Worm (Caenorhabditis elegans) whole organism, midembryonic: ENCODE results near the gene F39F10.3.

Experiments used
- T22C8.4 ChIP-seq: fragments of 200-800 bp; sonication (Bioruptor generic); IDR thresholded peaks from 2 replicates; pipeline ENCODE4 v1.3.6; 2022; ENCODE audit warnings: missing genetic modification characterization, missing compliant biosample characterization
- cog-1 ChIP-seq: sonication (generic microtip); optimal IDR thresholded peaks from 2 replicates; lab custom pipeline; 2016; ENCODE audit warnings: missing genetic modification characterization, missing compliant biosample characterization
- flt-1 ChIP-seq: fragments of 200-800 bp; sonication (Bioruptor generic); IDR thresholded peaks from 2 replicates; pipeline ENCODE4 v1.3.6; 2022; ENCODE audit warnings: missing genetic modification characterization, missing compliant biosample characterization
- klf-2 ChIP-seq: fragments of 200-800 bp; sonication (Bioruptor generic); conservative IDR thresholded peaks from 2 replicates; pipeline ENCODE4 v1.3.6; 2022; ENCODE audit warnings: missing genetic modification reagents, missing genetic modification characterization, missing compliant biosample characterization
- med-1 ChIP-seq: sonication (generic microtip); optimal IDR thresholded peaks from 2 replicates; lab custom pipeline; 2017; ENCODE audit warnings: missing genetic modification characterization, mild to moderate bottlenecking, missing compliant biosample characterization, antibody characterized with exemption, missing genetic modification reagents; ENCODE audit not compliant: insufficient read depth
- ref-1 ChIP-seq: fragments of 200-800 bp; sonication (Bioruptor generic); conservative IDR thresholded peaks from 2 replicates; pipeline ENCODE4 v1.3.6; 2022; ENCODE audit warnings: missing genetic modification reagents, missing genetic modification characterization, missing compliant biosample characterization
- tab-1 ChIP-seq: fragments of 200-800 bp; sonication (Bioruptor generic); IDR thresholded peaks from 2 replicates; pipeline ENCODE4 v1.3.6; 2022; ENCODE audit warnings: missing genetic modification characterization, missing compliant biosample characterization
- ztf-23 ChIP-seq: fragments of 200-800 bp; sonication (Bioruptor generic); IDR thresholded peaks from 2 replicates; pipeline ENCODE4 v1.3.6; 2022; ENCODE audit warnings: missing genetic modification reagents, missing genetic modification characterization, missing compliant biosample characterization
- ztf-29 ChIP-seq: fragments of 200-800 bp; sonication (Bioruptor generic); IDR thresholded peaks from 2 replicates; pipeline ENCODE4 v1.3.6; 2022; ENCODE audit warnings: missing genetic modification reagents, missing genetic modification characterization, missing compliant biosample characterization

F39F10.3 gene

ce11 chrX:16919468-16919867 lies 27.7 kb downstream of the F39F10.3 start:
- no peak for TF ChIP-seq ztf-29 (GFP tag; lab: Robert Waterston, UW)
- TF ChIP-seq ref-1 (GFP tag; lab: Robert Waterston, UW): no peak
- TF ChIP-seq klf-2: no peak
- no peak for TF ChIP-seq ztf-23 (GFP tag; lab: Robert Waterston, UW)
- no peak for TF ChIP-seq flt-1
- TF ChIP-seq T22C8.4 (GFP tag; lab: Robert Waterston, UW): no peak
- no peak for TF ChIP-seq cog-1 (tag; lab: Kevin White, UChicago)
- no peak for TF ChIP-seq med-1 (GFP tag; lab: Kevin White, UChicago)
- no peak for TF ChIP-seq tab-1 (GFP tag; lab: Robert Waterston, UW)

DNA sequence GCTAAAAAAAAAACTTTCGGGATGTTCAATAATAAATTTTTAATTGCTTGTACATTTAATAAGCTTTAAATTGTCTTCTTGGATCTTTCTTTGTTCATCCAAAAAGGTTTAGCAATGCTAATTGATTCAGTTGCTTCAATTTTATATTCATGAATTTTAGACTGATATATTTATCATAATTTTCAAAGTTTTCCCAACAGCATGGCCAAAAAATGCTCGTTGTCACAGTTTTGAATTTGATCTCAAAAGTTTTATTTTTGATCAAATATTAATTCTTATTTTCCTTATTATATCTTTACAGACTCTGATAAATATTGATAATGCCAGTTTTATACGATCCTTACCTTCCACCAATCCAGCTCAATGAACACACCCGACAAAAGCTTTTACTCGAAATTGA lies 29.8 kb downstream of the F39F10.3 start, which contains the start of gene fbxb-114:
Gene fbxb-114 (plus strand): TSS at position 301 of the 400 bp plus-strand sequence.
- TF ChIP-seq klf-2: no peak
- TF ChIP-seq tab-1 (GFP tag; lab: Robert Waterston, UW): no peak
- TF ChIP-seq ztf-23 (GFP tag; lab: Robert Waterston, UW): no peak
- no peak for TF ChIP-seq med-1 (GFP tag; lab: Kevin White, UChicago)
- no peak for TF ChIP-seq ztf-29 (GFP tag; lab: Robert Waterston, UW)
- TF ChIP-seq T22C8.4 (GFP tag; lab: Robert Waterston, UW): no peak
- no peak for TF ChIP-seq flt-1
- no peak for TF ChIP-seq ref-1 (GFP tag; lab: Robert Waterston, UW)
- TF ChIP-seq cog-1 (tag; lab: Kevin White, UChicago): no peak

ce11 chrX:16923636-16924035 lies 31.9 kb downstream of the F39F10.3 start, which contains the start of gene C30E1.4:
TSS of gene C30E1.4 (plus strand) at chrX:16923936.
- no peak for TF ChIP-seq ref-1 (GFP tag; lab: Robert Waterston, UW)
- TF ChIP-seq T22C8.4 (GFP tag; lab: Robert Waterston, UW): no peak
- TF ChIP-seq ztf-29 (GFP tag; lab: Robert Waterston, UW): no peak
- TF ChIP-seq flt-1: no peak
- no peak for TF ChIP-seq cog-1 (tag; lab: Kevin White, UChicago)
- TF ChIP-seq ztf-23 (GFP tag; lab: Robert Waterston, UW): no peak
- no peak for TF ChIP-seq tab-1 (GFP tag; lab: Robert Waterston, UW)
- no peak for TF ChIP-seq klf-2

- TF ChIP-seq med-1 (GFP tag; lab: Kevin White, UChicago): no peak
- no peak for TF ChIP-seq tab-1 (GFP tag; lab: Robert Waterston, UW)
- no peak for TF ChIP-seq T22C8.4 (GFP tag; lab: Robert Waterston, UW)
- no peak for TF ChIP-seq klf-2
- TF ChIP-seq ztf-29 (GFP tag; lab: Robert Waterston, UW): no peak
- TF ChIP-seq ztf-23 (GFP tag; lab: Robert Waterston, UW): no peak
- TF ChIP-seq flt-1: no peak
- no peak for TF ChIP-seq ref-1 (GFP tag; lab: Robert Waterston, UW)
- TF ChIP-seq cog-1 (tag; lab: Kevin White, UChicago): no peak
These were observed 33.6 kb downstream of the F39F10.3 start for ce11 chrX:16925343-16925742.

ce11 chrX:16928087-16928486 lies 36.3 kb downstream of the F39F10.3 start:
- TF ChIP-seq klf-2 (peak; percentile 74), med-1 (GFP tag; lab: Kevin White, UChicago) (peak; percentile 68), tab-1 (GFP tag; lab: Robert Waterston, UW) (peak; percentile 89), flt-1 (peak; percentile 95), cog-1 (tag; lab: Kevin White, UChicago) (peak; percentile 51), ref-1 (GFP tag; lab: Robert Waterston, UW) (peak; percentile 81), ztf-23 (GFP tag; lab: Robert Waterston, UW) (peak; percentile 78), ztf-29 (GFP tag; lab: Robert Waterston, UW) (peak; percentile 66; the same call in 1 of the 2 replicates), T22C8.4 (GFP tag; lab: Robert Waterston, UW) (peak; percentile 76)

- TF ChIP-seq T22C8.4 (GFP tag; lab: Robert Waterston, UW) (0 out of 2 replicates have a peak, but pooled peaks have one; percentile 31), ztf-23 (GFP tag; lab: Robert Waterston, UW) (peak; percentile 66), tab-1 (GFP tag; lab: Robert Waterston, UW) (peak; percentile 76), ztf-29 (GFP tag; lab: Robert Waterston, UW) (peak; percentile 67), med-1 (GFP tag; lab: Kevin White, UChicago) (no peak), klf-2 (no peak), cog-1 (tag; lab: Kevin White, UChicago) (peak; percentile 98), flt-1 (peak; percentile 53), ref-1 (GFP tag; lab: Robert Waterston, UW) (0 out of 2 replicates have a peak, but pooled peaks have one; percentile 3)
These were observed 38.0 kb downstream of the F39F10.3 start for ce11 chrX:16929560-16930332.

DNA sequence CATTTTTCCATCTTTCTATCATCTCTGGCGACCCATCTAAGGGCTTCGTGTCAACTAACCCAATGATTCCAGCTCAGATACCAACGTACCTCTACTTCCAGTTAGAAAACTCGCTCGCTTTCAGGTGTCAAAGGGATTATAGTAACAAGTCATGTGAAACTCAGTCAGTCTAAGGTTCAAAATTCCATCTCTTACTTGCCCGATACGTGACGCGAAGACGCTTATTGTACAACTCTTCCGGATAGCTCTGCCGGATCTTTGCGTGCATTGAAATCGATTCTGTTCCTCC lies 38.5 kb downstream of the F39F10.3 start:
- no peak for TF ChIP-seq tab-1 (GFP tag; lab: Robert Waterston, UW)
- no peak for TF ChIP-seq cog-1 (tag; lab: Kevin White, UChicago)
- 0 out of 2 replicates have a peak, but pooled peaks have one; percentile 1 for TF ChIP-seq T22C8.4 (GFP tag; lab: Robert Waterston, UW)
- TF ChIP-seq ztf-23 (GFP tag; lab: Robert Waterston, UW): no peak

ce11 chrX:16930663-16931097 lies 38.9 kb downstream of the F39F10.3 start:
- TF ChIP-seq ztf-29 (GFP tag; lab: Robert Waterston, UW): no peak
- TF ChIP-seq T22C8.4 (GFP tag; lab: Robert Waterston, UW): 0 out of 2 replicates have a peak, but pooled peaks have one; percentile 10
- TF ChIP-seq tab-1 (GFP tag; lab: Robert Waterston, UW): no peak
- peak; percentile 54; the same call in 1 of the 2 replicates for TF ChIP-seq flt-1
- no peak for TF ChIP-seq ztf-23 (GFP tag; lab: Robert Waterston, UW)
- TF ChIP-seq med-1 (GFP tag; lab: Kevin White, UChicago): no peak
- TF ChIP-seq klf-2: no peak
- TF ChIP-seq cog-1 (tag; lab: Kevin White, UChicago): no peak
- no peak for TF ChIP-seq ref-1 (GFP tag; lab: Robert Waterston, UW)
